Fruit fly (Drosophila melanogaster) whole organism, embryonic: Measurements from ENCODE around the gene CG13484.

ENCODE experiments used
- Antp ChIP-seq: fragments of 200-800 bp; sonication (Bioruptor generic); optimal IDR thresholded peaks from 3 replicates; lab custom pipeline; 2016; ENCODE audit warnings: missing biosample characterization, missing genetic modification characterization
- Asciz ChIP-seq: fragments of 200-800 bp; sonication (Bioruptor generic); optimal IDR thresholded peaks from 2 replicates; lab custom pipeline; 2017; ENCODE audit warnings: missing biosample characterization, mild to moderate bottlenecking, missing genetic modification characterization, missing genetic modification reagents
- B-H2 ChIP-seq: fragments of 200-800 bp; sonication (Bioruptor generic); optimal IDR thresholded peaks from 2 replicates; lab custom pipeline; 2018; ENCODE audit warnings: missing biosample characterization, mild to moderate bottlenecking, missing genetic modification characterization
- BtbVII ChIP-seq: fragments of 200-800 bp; sonication (Bioruptor generic); optimal IDR thresholded peaks from 3 replicates; lab custom pipeline; 2017; ENCODE audit warnings: missing biosample characterization, mild to moderate bottlenecking, missing genetic modification characterization
- CG11504 ChIP-seq: fragments of 200-800 bp; sonication (Bioruptor generic); optimal IDR thresholded peaks from 3 replicates; lab custom pipeline; 2019; ENCODE audit warnings: missing biosample characterization, mild to moderate bottlenecking, missing genetic modification characterization, moderate library complexity
- CG11695 ChIP-seq: fragments of 200-800 bp; sonication (Bioruptor generic); IDR thresholded peaks from 3 replicates; pipeline ENCODE4 v1.3.6; 2022; ENCODE audit warnings: missing biosample characterization, missing genetic modification characterization
- CG12236 ChIP-seq: fragments of 200-800 bp; sonication (Bioruptor generic); optimal IDR thresholded peaks from 2 replicates; lab custom pipeline; 2016; ENCODE audit warnings: missing biosample characterization, missing genetic modification characterization
- CG12659 ChIP-seq: fragments of 200-800 bp; sonication (Bioruptor generic); optimal IDR thresholded peaks from 3 replicates; lab custom pipeline; 2017; ENCODE audit warnings: mild to moderate bottlenecking, missing biosample characterization, missing genetic modification reagents, missing genetic modification characterization
- CG14860 ChIP-seq: fragments of 200-800 bp; sonication (Bioruptor generic); IDR thresholded peaks from 3 replicates; pipeline ENCODE4 v1.3.6; 2022; ENCODE audit warnings: missing biosample characterization, missing genetic modification characterization; ENCODE audit not compliant: partially characterized antibody
- CG17361 ChIP-seq: fragments of 200-800 bp; sonication (Bioruptor generic); IDR thresholded peaks from 3 replicates; pipeline ENCODE4 v1.3.6; 2022; ENCODE audit warnings: missing biosample characterization, missing genetic modification characterization
- CG18619 ChIP-seq: fragments of 200-800 bp; sonication (Bioruptor generic); optimal IDR thresholded peaks from 3 replicates; lab custom pipeline; 2017; ENCODE audit warnings: missing biosample characterization, mild to moderate bottlenecking, missing genetic modification characterization
- CG2678 ChIP-seq: fragments of 200-800 bp; sonication (Bioruptor generic); optimal IDR thresholded peaks from 3 replicates; lab custom pipeline; 2019; ENCODE audit warnings: missing biosample characterization, mild to moderate bottlenecking, missing genetic modification characterization, moderate library complexity
- CG4424 ChIP-seq: fragments of 200-800 bp; sonication (Bioruptor generic); optimal IDR thresholded peaks from 3 replicates; lab custom pipeline; 2016; ENCODE audit warnings: missing biosample characterization, missing genetic modification characterization
- CG6254 ChIP-seq: fragments of 200-800 bp; sonication (Bioruptor generic); optimal IDR thresholded peaks from 3 replicates; lab custom pipeline; 2017; ENCODE audit warnings: mild to moderate bottlenecking, missing biosample characterization, missing genetic modification reagents, missing genetic modification characterization
- CG6813 ChIP-seq: fragments of 200-800 bp; sonication (Bioruptor generic); optimal IDR thresholded peaks from 2 replicates; lab custom pipeline; 2017; ENCODE audit warnings: missing biosample characterization, missing genetic modification characterization, mild to moderate bottlenecking, moderate library complexity, missing genetic modification reagents
- CG7556 ChIP-seq: fragments of 200-800 bp; sonication (Bioruptor generic); optimal IDR thresholded peaks from 2 replicates; lab custom pipeline; 2017; ENCODE audit warnings: missing biosample characterization, mild to moderate bottlenecking, missing genetic modification characterization
- CG8478 ChIP-seq: fragments of >200 bp; optimal IDR thresholded peaks from 2 replicates; lab custom pipeline; 2018
- CG8944 ChIP-seq: fragments of 200-800 bp; sonication (Bioruptor generic); optimal IDR thresholded peaks from 3 replicates; lab custom pipeline; 2016; ENCODE audit warnings: missing biosample characterization, missing genetic modification characterization
- CG9609 ChIP-seq: fragments of 200-800 bp; sonication (Bioruptor generic); optimal IDR thresholded peaks from 3 replicates; lab custom pipeline; 2016; ENCODE audit warnings: missing biosample characterization, missing genetic modification characterization
- CG9932 ChIP-seq: fragments of 200-800 bp; sonication (Bioruptor generic); IDR thresholded peaks from 2 replicates; pipeline ENCODE4 v1.3.6; 2022; ENCODE audit warnings: missing biosample characterization, missing genetic modification characterization
- CoRest ChIP-seq: fragments of 200-800 bp; sonication (Bioruptor generic); optimal IDR thresholded peaks from 3 replicates; lab custom pipeline; 2018; ENCODE audit warnings: missing biosample characterization, mild to moderate bottlenecking, missing genetic modification characterization, moderate library complexity
- Dbx ChIP-seq: fragments of 200-800 bp; sonication (Bioruptor generic); IDR thresholded peaks from 3 replicates; pipeline ENCODE4 v1.3.6; 2022; ENCODE audit warnings: missing biosample characterization, missing genetic modification characterization
- Drgx ChIP-seq: fragments of 200-800 bp; sonication (Bioruptor generic); IDR thresholded peaks from 2 replicates; pipeline ENCODE4 v1.3.6; 2022; ENCODE audit warnings: missing biosample characterization, missing genetic modification characterization
- Ets65A ChIP-seq: fragments of 200-800 bp; sonication (Bioruptor generic); peaks from one replicate; lab custom pipeline; 2016; ENCODE audit warnings: missing biosample characterization, missing genetic modification characterization
- HmgZ ChIP-seq: fragments of 200-800 bp; sonication (Bioruptor generic); optimal IDR thresholded peaks from 2 replicates; lab custom pipeline; 2018; ENCODE audit warnings: missing biosample characterization, mild to moderate bottlenecking, missing genetic modification characterization
- Hr51 ChIP-seq, 2 experiments: fragments of 200-800 bp; sonication (Bioruptor generic); optimal IDR thresholded peaks; 2 replicates in 1 of 2; 3 replicates in 1 of 2; lab custom pipeline; 2016 to 2018; ENCODE audit warnings: missing biosample characterization in 2 of 2, missing genetic modification characterization in 2 of 2, mild to moderate bottlenecking in 1 of 2, moderate library complexity in 1 of 2
- NFAT ChIP-seq: fragments of 200-800 bp; sonication (Bioruptor generic); IDR thresholded peaks from 2 replicates; pipeline ENCODE4 v1.3.6; 2022; ENCODE audit warnings: missing biosample characterization, missing genetic modification characterization
- TFAM ChIP-seq: fragments of 200-800 bp; sonication (Bioruptor generic); optimal IDR thresholded peaks from 2 replicates; lab custom pipeline; 2017; ENCODE audit warnings: missing biosample characterization, missing genetic modification characterization, inconsistent platforms
- ara ChIP-seq: fragments of 200-800 bp; sonication (Bioruptor generic); IDR thresholded peaks from 2 replicates; pipeline ENCODE4 v1.3.6; 2022; ENCODE audit warnings: missing biosample characterization, missing genetic modification characterization
- bbx ChIP-seq: fragments of 200-800 bp; sonication (Bioruptor generic); IDR thresholded peaks from 2 replicates; pipeline ENCODE4 v1.3.6; 2022; ENCODE audit warnings: missing biosample characterization, missing genetic modification characterization; ENCODE audit not compliant: partially characterized antibody
- corto ChIP-seq: fragments of 200-800 bp; sonication (Bioruptor generic); optimal IDR thresholded peaks from 2 replicates; lab custom pipeline; 2016; ENCODE audit warnings: missing biosample characterization, mild to moderate bottlenecking, missing genetic modification characterization, moderate library complexity
- crol ChIP-seq: fragments of 200-800 bp; sonication (Bioruptor generic); IDR thresholded peaks from 2 replicates; pipeline ENCODE4 v1.3.6; 2022; ENCODE audit warnings: missing biosample characterization, missing genetic modification characterization
- dati ChIP-seq: fragments of 200-800 bp; sonication (Bioruptor generic); IDR thresholded peaks from 2 replicates; pipeline ENCODE4 v1.3.6; 2022; ENCODE audit warnings: missing biosample characterization, missing genetic modification characterization
- dimm ChIP-seq: fragments of 200-800 bp; sonication (Bioruptor generic); IDR thresholded peaks from 2 replicates; pipeline ENCODE4 v1.3.6; 2022; ENCODE audit warnings: missing biosample characterization, missing genetic modification characterization
- ewg ChIP-seq: fragments of 200-800 bp; sonication (Bioruptor generic); optimal IDR thresholded peaks from 3 replicates; lab custom pipeline; 2017; ENCODE audit warnings: mild to moderate bottlenecking, missing biosample characterization, missing genetic modification reagents, missing genetic modification characterization
- ftz-f1 ChIP-seq: fragments of 200-800 bp; sonication (Bioruptor generic); optimal IDR thresholded peaks from 2 replicates; lab custom pipeline; 2016; ENCODE audit warnings: missing biosample characterization, missing genetic modification characterization
- grau ChIP-seq: fragments of 200-800 bp; optimal IDR thresholded peaks from 3 replicates; lab custom pipeline; 2019; ENCODE audit warnings: missing biosample characterization, mild to moderate bottlenecking, missing genetic modification characterization, moderate library complexity
- her ChIP-seq: fragments of 200-800 bp; sonication (Bioruptor generic); optimal IDR thresholded peaks from 2 replicates; lab custom pipeline; 2016; ENCODE audit warnings: missing biosample characterization, missing genetic modification characterization
- kay ChIP-seq: fragments of 200-800 bp; sonication (Bioruptor generic); optimal IDR thresholded peaks from 2 replicates; lab custom pipeline; 2016; ENCODE audit warnings: missing biosample characterization, missing genetic modification characterization
- kni ChIP-seq: fragments of 200-800 bp; sonication (Bioruptor generic); optimal IDR thresholded peaks from 3 replicates; lab custom pipeline; 2017; ENCODE audit warnings: mild to moderate bottlenecking, missing biosample characterization, missing genetic modification reagents, missing genetic modification characterization
- mam ChIP-seq: fragments of 200-800 bp; sonication (Bioruptor generic); optimal IDR thresholded peaks from 3 replicates; lab custom pipeline; 2016; ENCODE audit warnings: missing biosample characterization, missing genetic modification characterization
- pnt ChIP-seq: fragments of 200-800 bp; sonication (Bioruptor generic); optimal IDR thresholded peaks from 3 replicates; lab custom pipeline; 2016; ENCODE audit warnings: missing biosample characterization, missing genetic modification characterization
- sd ChIP-seq: fragments of 200-800 bp; sonication (Bioruptor generic); optimal IDR thresholded peaks from 3 replicates; lab custom pipeline; 2018; ENCODE audit warnings: missing biosample characterization, mild to moderate bottlenecking, missing genetic modification characterization, moderate library complexity
- sens ChIP-seq: fragments of 200-800 bp; sonication (Bioruptor generic); peaks from one replicate; lab custom pipeline; 2016; ENCODE audit warnings: missing biosample characterization, missing genetic modification characterization
- seq ChIP-seq: fragments of 200-800 bp; sonication (Bioruptor generic); IDR thresholded peaks from 2 replicates; pipeline ENCODE4 v1.3.6; 2022; ENCODE audit warnings: missing biosample characterization, missing genetic modification characterization
- shn ChIP-seq: fragments of 200-800 bp; sonication (Bioruptor generic); optimal IDR thresholded peaks from 3 replicates; lab custom pipeline; 2016; ENCODE audit warnings: missing biosample characterization, missing genetic modification characterization
- stwl ChIP-seq: fragments of 200-800 bp; sonication (Bioruptor generic); optimal IDR thresholded peaks from 3 replicates; lab custom pipeline; 2018; ENCODE audit warnings: missing biosample characterization, mild to moderate bottlenecking, missing genetic modification characterization, moderate library complexity
- tio ChIP-seq: fragments of 200-800 bp; sonication (Bioruptor generic); optimal IDR thresholded peaks from 2 replicates; lab custom pipeline; 2017; ENCODE audit warnings: missing biosample characterization, missing genetic modification characterization, inconsistent platforms
- unc-4 ChIP-seq: fragments of 200-800 bp; sonication (Bioruptor generic); IDR thresholded peaks from 2 replicates; pipeline ENCODE4 v1.3.6; 2022; ENCODE audit warnings: missing biosample characterization, missing genetic modification characterization; ENCODE audit not compliant: partially characterized antibody

Gene CG13484

DNA sequence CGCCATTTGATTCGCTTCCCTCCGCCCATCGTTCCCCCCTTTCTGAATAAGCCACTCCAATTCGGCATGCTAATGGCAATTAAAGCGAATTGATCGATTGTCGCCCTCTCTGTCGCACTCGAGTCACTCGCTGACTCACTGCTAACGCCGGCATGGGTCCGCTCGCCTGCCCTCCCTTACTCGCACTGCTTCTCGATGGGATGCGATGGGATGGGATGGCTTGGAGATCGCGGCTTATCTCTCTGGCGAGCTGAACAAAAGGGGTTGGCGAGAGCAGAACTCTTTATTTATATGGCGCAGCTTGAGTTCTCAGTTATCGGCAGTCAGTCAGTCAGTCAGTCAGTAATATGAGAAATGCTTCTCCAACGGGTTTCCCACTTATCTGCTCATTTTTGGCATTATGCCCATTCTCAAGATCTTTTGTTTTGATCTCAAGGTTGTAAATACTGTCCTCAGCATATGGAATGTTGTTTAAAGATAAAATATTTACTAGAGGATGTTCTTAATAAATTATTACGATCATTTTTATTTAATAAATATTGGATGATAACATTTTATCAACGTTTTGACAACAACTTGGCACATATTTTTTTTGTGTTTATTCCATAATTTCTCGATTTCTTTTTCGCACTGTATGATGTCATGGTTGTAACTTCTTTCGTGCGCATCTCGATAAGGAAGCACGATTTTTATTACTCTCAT is 3.1 kb upstream of the CG13484 start (continued):
- TF ChIP-seq sd (tag; lab: Kevin White, UChicago) (peak; percentile 36), CG4424 (GFP tag; lab: Kevin White, UChicago) (no peak), Asciz (no peak), ewg (GFP tag; lab: Kevin White, UChicago) (no peak), ftz-f1 (GFP tag; lab: Kevin White, UChicago) (peak; percentile 70), HmgZ (tag; lab: Kevin White, UChicago) (no peak), ara (GFP tag; lab: Robert Waterston, UW) (no peak), unc-4 (GFP tag; lab: Robert Waterston, UW) (no peak), CG6813 (GFP tag; lab: Kevin White, UChicago) (no peak), corto (GFP tag; lab: Kevin White, UChicago) (no peak), CG2678 (tag; lab: Kevin White, UChicago) (no peak), Drgx (no peak), dati (GFP tag; lab: Robert Waterston, UW) (no peak), dimm (GFP tag; lab: Robert Waterston, UW) (no peak), B-H2 (GFP tag; lab: Kevin White, UChicago) (peak; percentile 40), pnt (GFP tag; lab: Kevin White, UChicago) (no peak), CG11695 (GFP tag; lab: Robert Waterston, UW) (no peak), crol (peak; percentile 88), Antp (no peak), kni (peak; percentile 24), Dbx (GFP tag; lab: Robert Waterston, UW) (0 out of 3 replicates have a peak, but pooled peaks have one; percentile 6), CG6254 (GFP tag; lab: Kevin White, UChicago) (no peak), tio (GFP tag; lab: Kevin White, UChicago) (no peak), CG12236 (GFP tag; lab: Kevin White, UChicago) (no peak)

DNA sequence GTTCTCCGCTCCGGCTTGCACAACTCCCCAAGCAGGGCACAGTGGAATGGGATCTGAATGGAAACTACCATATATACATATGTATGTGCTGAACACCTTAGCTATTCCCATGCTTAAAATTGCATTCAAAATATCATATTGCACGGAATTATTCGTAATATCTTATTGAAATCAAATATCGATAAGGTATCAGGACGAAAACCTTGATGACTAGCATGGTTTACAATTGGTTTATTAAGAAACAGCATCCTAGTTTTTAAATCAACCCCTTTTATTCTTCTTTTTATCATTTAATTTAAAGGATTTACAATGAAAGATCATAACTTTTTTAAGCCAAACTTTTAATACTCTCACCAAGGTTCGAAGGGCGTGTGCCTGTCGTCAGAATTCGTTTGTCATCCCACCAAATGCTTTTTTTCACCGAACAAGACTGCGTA is 2.4 kb upstream of the CG13484 start:
- TF ChIP-seq CG14860 (GFP tag; lab: Robert Waterston, UW) (no peak), CG9609 (GFP tag; lab: Kevin White, UChicago) (no peak), her (GFP tag; lab: Kevin White, UChicago) (no peak), CG11504 (peak; percentile 53), Hr51 (GFP tag; optimal IDR thresholded peaks at IDR 0.05; lab: Kevin White, UChicago) (peak in 1 of 2 experiments; percentile 7), Ets65A (peak; percentile 75), NFAT (GFP tag; lab: Robert Waterston, UW) (0 out of 2 replicates have a peak, but pooled peaks have one; percentile 17), CG7556 (GFP tag; lab: Kevin White, UChicago) (peak; percentile 35), Dbx (GFP tag; lab: Robert Waterston, UW) (0 out of 3 replicates have a peak, but pooled peaks have one; percentile 30), CG9932 (GFP tag; lab: Robert Waterston, UW) (peak; percentile 46), CG8944 (GFP tag; lab: Kevin White, UChicago) (no peak), CG12659 (GFP tag; lab: Kevin White, UChicago) (peak; percentile 21), mam (GFP tag; lab: Kevin White, UChicago) (peak; percentile 3), grau (tag; lab: Kevin White, UChicago) (peak; percentile 21), bbx (GFP tag; lab: Robert Waterston, UW) (no peak), CG8478 (no peak), TFAM (no peak), CG18619 (GFP tag; lab: Kevin White, UChicago) (peak; percentile 17), CoRest (peak; percentile 25), kay (no peak), CG17361 (GFP tag; lab: Robert Waterston, UW) (peak; percentile 41; the same call in 1 of the 3 replicates), shn (GFP tag; lab: Kevin White, UChicago) (peak; percentile 16), stwl (tag; lab: Kevin White, UChicago) (no peak), sens (GFP tag; lab: Kevin White, UChicago) (peak; percentile 80), BtbVII (GFP tag; lab: Kevin White, UChicago) (peak; percentile 5), CG2678 (tag; lab: Kevin White, UChicago) (peak; percentile 10), seq (GFP tag; lab: Robert Waterston, UW) (no peak)
